Fruit fly (Drosophila melanogaster) whole organism, adult: ENCODE data around the gene Glut1.
"Not testable (repeated sequence)": the region's sequence is repeated elsewhere in the genome, so short reads cannot be mapped to it uniquely, and the experiment has no call there.

Experiments used
- CG11617 ChIP-seq: fragments of 200-800 bp; sonication (Bioruptor generic); optimal IDR thresholded peaks from 2 replicates; lab custom pipeline; 2017; ENCODE audit warnings: mild to moderate bottlenecking, missing biosample characterization, missing genetic modification reagents, missing genetic modification characterization
- CG33017 ChIP-seq: fragments of 200-800 bp; sonication (Bioruptor generic); optimal IDR thresholded peaks from 2 replicates; lab custom pipeline; 2018; ENCODE audit warnings: missing biosample characterization, mild to moderate bottlenecking, missing genetic modification characterization, moderate library complexity
- kay ChIP-seq: fragments of 200-800 bp; sonication (Bioruptor generic); peaks from one replicate; lab custom pipeline; 2016; ENCODE audit warnings: missing biosample characterization, missing genetic modification characterization, borderline replicate concordance
- pad ChIP-seq: fragments of 200-800 bp; sonication (Bioruptor generic); optimal IDR thresholded peaks from 3 replicates; lab custom pipeline; 2017; ENCODE audit warnings: missing biosample characterization, missing genetic modification characterization, mild to moderate bottlenecking, moderate library complexity, missing genetic modification reagents
- tj ChIP-seq: fragments of 200-800 bp; sonication (Bioruptor generic); optimal IDR thresholded peaks from 3 replicates; lab custom pipeline; 2017; ENCODE audit warnings: missing biosample characterization, mild to moderate bottlenecking, missing genetic modification characterization, moderate library complexity
- toe ChIP-seq: fragments of 200-800 bp; sonication (Bioruptor generic); optimal IDR thresholded peaks from 2 replicates; lab custom pipeline; 2016; ENCODE audit warnings: missing biosample characterization, missing genetic modification characterization

DNA sequence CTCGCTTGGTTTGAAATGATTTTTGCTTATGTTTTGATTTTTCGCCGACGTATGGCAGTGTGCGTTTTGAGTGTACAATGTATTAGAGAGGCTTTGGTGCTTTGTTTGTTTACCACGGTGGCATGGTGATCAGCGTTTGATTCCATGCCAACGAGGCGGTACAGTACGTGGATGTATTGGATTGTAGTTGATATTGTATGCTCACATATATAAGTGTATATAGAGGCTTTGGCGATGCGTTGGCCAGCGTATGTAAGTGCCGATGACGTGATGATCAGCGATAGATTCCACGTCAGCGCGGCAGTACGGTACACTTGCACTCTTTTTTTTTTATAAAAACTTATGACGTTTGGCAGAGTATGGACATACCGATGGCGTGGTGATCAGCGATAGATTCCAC lies 48.8 kb upstream of the Glut1 start, which contains the start of gene CG12502:
- not testable (repeated sequence) for TF ChIP-seq pad (GFP tag; lab: Kevin White, UChicago); toe (GFP tag; lab: Kevin White, UChicago); kay; CG33017 (tag; lab: Kevin White, UChicago); tj; CG11617 (GFP tag; lab: Kevin White, UChicago)
